Fruit fly (Drosophila melanogaster) whole organism, wandering third instar larva: Measurements from ENCODE around the gene fz4.

Experiments used
- CrebA ChIP-seq: fragments of 200-800 bp; sonication (Bioruptor generic); optimal IDR thresholded peaks from 2 replicates; lab custom pipeline; 2016; ENCODE audit warnings: missing biosample characterization, mild to moderate bottlenecking, missing genetic modification characterization, borderline replicate concordance
- Hr78 ChIP-seq: fragments of >200 bp; optimal IDR thresholded peaks from 2 replicates; lab custom pipeline; 2017; ENCODE audit warnings: missing biosample characterization, missing genetic modification characterization
- Sp1 ChIP-seq: fragments of 200-800 bp; sonication (Bioruptor generic); optimal IDR thresholded peaks from 3 replicates; lab custom pipeline; 2019; ENCODE audit warnings: missing biosample characterization, mild to moderate bottlenecking, missing genetic modification characterization, moderate library complexity
- Vsx2 ChIP-seq: fragments of 200-300, 225-300 bp; sonication (Bioruptor generic); optimal IDR thresholded peaks from 2 replicates; lab custom pipeline; 2018; ENCODE audit warnings: missing biosample characterization, missing genetic modification characterization; ENCODE audit not compliant: partially characterized antibody
- br ChIP-seq: fragments of 200-800 bp; sonication (Bioruptor generic); optimal IDR thresholded peaks from 2 replicates; lab custom pipeline; 2016; ENCODE audit warnings: missing biosample characterization, missing genetic modification characterization
- ey ChIP-seq: fragments of 200-800 bp; sonication (Bioruptor generic); optimal IDR thresholded peaks from 2 replicates; lab custom pipeline; 2016; ENCODE audit warnings: missing biosample characterization, missing genetic modification characterization
- h ChIP-seq: fragments of 200-800 bp; sonication (Bioruptor generic); optimal IDR thresholded peaks from 3 replicates; lab custom pipeline; 2016; ENCODE audit warnings: missing biosample characterization, mild to moderate bottlenecking, missing genetic modification characterization
- sv ChIP-seq: fragments of 200-800 bp; sonication (Bioruptor generic); optimal IDR thresholded peaks from 3 replicates; lab custom pipeline; 2016; ENCODE audit warnings: missing biosample characterization, missing genetic modification characterization
- usp ChIP-seq: fragments of >200 bp; optimal IDR thresholded peaks from 2 replicates; lab custom pipeline; 2017; ENCODE audit warnings: missing biosample characterization, missing genetic modification characterization

DNA sequence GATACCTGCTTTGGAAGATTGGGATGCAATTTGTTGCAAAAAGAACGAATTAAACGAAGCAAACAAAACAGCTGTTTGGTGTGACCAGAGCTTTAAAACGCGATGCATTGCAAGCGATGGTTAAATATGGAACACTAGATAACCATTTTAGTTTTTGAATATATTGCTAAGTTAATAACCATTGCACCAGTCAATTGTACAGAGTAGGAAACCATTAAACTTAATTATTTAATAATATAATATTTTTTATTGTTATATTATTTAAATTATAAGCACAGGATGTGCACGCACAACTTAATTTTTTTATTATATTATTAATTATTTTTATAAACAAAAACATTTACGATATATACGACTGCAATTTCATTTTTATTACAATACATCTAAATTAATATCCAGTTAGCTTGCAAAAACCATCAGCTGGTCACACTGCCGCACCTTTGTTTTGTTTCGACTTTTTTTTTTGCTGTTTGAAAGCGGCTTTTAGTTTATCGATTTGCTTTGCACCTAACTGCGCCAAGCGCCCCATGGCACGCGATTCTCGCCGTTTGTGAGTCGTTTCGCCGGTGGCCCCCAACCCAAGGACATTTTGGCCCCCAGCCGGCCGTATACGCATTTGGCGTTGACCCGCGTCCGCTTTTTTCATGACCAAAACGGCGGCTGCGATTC, 5.6 kb downstream of the fz4 start, which contains the start of the genes CG4617 and CG8300:
- TF ChIP-seq CrebA (GFP tag; lab: Kevin White, UChicago): no peak
- peak; percentile 5 for TF ChIP-seq h (GFP tag; lab: Kevin White, UChicago)
- TF ChIP-seq usp: no peak
- no peak for TF ChIP-seq Vsx2 (GFP tag; lab: Kevin White, UChicago)
- TF ChIP-seq sv: no peak
- no peak for TF ChIP-seq Hr78 (GFP tag; lab: Kevin White, UChicago)
- TF ChIP-seq ey (GFP tag; lab: Kevin White, UChicago): no peak
- TF ChIP-seq Sp1 (GFP tag; lab: Kevin White, UChicago): peak; percentile 11
- no peak for TF ChIP-seq br
